Worm (Caenorhabditis elegans): ENCODE data around the gene C01G6.2.

ce11 chrII:9236283-9236682 lies 30.6 kb upstream of the C01G6.2 start, which contains the start of gene T26C5.3:
- TF ChIP-seq pag-3 (tag; optimal IDR thresholded peaks at IDR 0.05; ENCODE audit: borderline replicate concordance), result no peak
- TF ChIP-seq unc-55 (GFP tag; optimal IDR thresholded peaks at IDR 0.05), result no peak
- no peak for TF ChIP-seq pqm-1 (tag; optimal IDR thresholded peaks at IDR 0.05)
- TF ChIP-seq unc-3 (GFP tag; conservative IDR thresholded peaks at IDR 0.05), result no peak
- no peak for TF ChIP-seq unc-3 (tag; optimal IDR thresholded peaks at IDR 0.05)
- no peak for TF ChIP-seq ceh-48 (tag; optimal IDR thresholded peaks at IDR 0.05)
- TF ChIP-seq ama-1 (optimal IDR thresholded peaks at IDR 0.05), result no peak
- TF ChIP-seq ceh-24 (tag; optimal IDR thresholded peaks at IDR 0.05), result no peak
- TF ChIP-seq elt-2 (tag; optimal IDR thresholded peaks at IDR 0.05), result no peak
- no peak for TF ChIP-seq ceh-19 (GFP tag; optimal IDR thresholded peaks at IDR 0.05)
- TF ChIP-seq ceh-6 (GFP tag; optimal IDR thresholded peaks at IDR 0.05), result no peak
- no peak for TF ChIP-seq fkh-6 (tag; optimal IDR thresholded peaks at IDR 0.05)
